Worm (Caenorhabditis elegans) whole organism, L4/young adult: ENCODE results near the gene nhr-198.

Experiments
- W03F9.2 ChIP-seq: fragments of 150-350 bp; optimal IDR thresholded peaks from 2 replicates; lab custom pipeline; 2014; ENCODE audit warnings: missing biosample characterization, missing genetic modification characterization
- dao-5 ChIP-seq: sonication (generic microtip); optimal IDR thresholded peaks from 2 replicates; lab custom pipeline; 2016; ENCODE audit warnings: missing genotype, missing genetic modification characterization, moderate library complexity, missing compliant biosample characterization
- him-1 ChIP-seq: sonication (generic microtip); optimal IDR thresholded peaks from 2 replicates; lab custom pipeline; 2016; ENCODE audit warnings: missing genotype, missing genetic modification reagents, missing genetic modification characterization, missing compliant biosample characterization

- TF ChIP-seq dao-5 (tag; lab: Kevin White, UChicago) (no peak), him-1 (tag; lab: Kevin White, UChicago) (no peak), W03F9.2 (tag; lab: Kevin White, UChicago) (no peak)
These were observed 27.1 kb upstream of the nhr-198 start for ce11 chrV:15666718-15667117.
